Fruit fly (Drosophila melanogaster) whole organism, wandering third instar larva: Measurements from ENCODE around the gene Ror.

ENCODE experiments used
- Abd-B ChIP-seq: fragments of >200 bp; optimal IDR thresholded peaks from 2 replicates; lab custom pipeline; 2017; ENCODE audit warnings: missing biosample characterization, missing genetic modification characterization
- CG9705 ChIP-seq: fragments of 200-800 bp; sonication (Bioruptor generic); optimal IDR thresholded peaks from 2 replicates; lab custom pipeline; 2018; ENCODE audit warnings: missing biosample characterization, mild to moderate bottlenecking, missing genetic modification characterization
- Hr78 ChIP-seq: fragments of >200 bp; optimal IDR thresholded peaks from 2 replicates; lab custom pipeline; 2017; ENCODE audit warnings: missing biosample characterization, missing genetic modification characterization
- br ChIP-seq: fragments of 200-800 bp; sonication (Bioruptor generic); optimal IDR thresholded peaks from 2 replicates; lab custom pipeline; 2016; ENCODE audit warnings: missing biosample characterization, missing genetic modification characterization
- fru ChIP-seq: fragments of 200-800 bp; sonication (Bioruptor generic); optimal IDR thresholded peaks from 3 replicates; lab custom pipeline; 2016; ENCODE audit warnings: missing biosample characterization, mild to moderate bottlenecking, missing genetic modification characterization
- h ChIP-seq: fragments of 200-800 bp; sonication (Bioruptor generic); optimal IDR thresholded peaks from 3 replicates; lab custom pipeline; 2016; ENCODE audit warnings: missing biosample characterization, mild to moderate bottlenecking, missing genetic modification characterization
- pan ChIP-seq: fragments of >200 bp; optimal IDR thresholded peaks from 2 replicates; lab custom pipeline; 2017

DNA sequence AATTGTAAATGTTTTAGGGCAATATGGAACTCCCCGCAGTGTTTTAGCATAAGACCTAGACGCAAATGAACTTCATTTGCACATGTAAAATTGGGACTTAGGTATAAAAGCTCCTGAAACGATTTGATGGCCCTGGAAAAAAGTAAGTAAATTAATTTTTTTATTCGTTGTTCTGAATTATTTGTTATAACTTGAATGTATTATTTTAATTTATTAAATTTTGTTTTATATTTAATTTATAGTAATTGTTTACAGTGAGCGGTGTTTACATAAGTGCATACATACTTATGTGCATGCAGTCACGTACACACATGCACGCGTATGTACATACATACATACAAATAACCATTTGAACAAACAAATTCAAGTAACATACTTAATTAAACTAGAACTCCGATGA is 24.8 kb downstream of the Ror start:
- TF ChIP-seq CG9705 (GFP tag; lab: Kevin White, UChicago): no peak
- TF ChIP-seq Hr78 (GFP tag; lab: Kevin White, UChicago): no peak
- TF ChIP-seq fru (GFP tag; lab: Kevin White, UChicago): no peak
- TF ChIP-seq br (GFP tag; lab: Kevin White, UChicago): no peak
- TF ChIP-seq pan (lab: Kevin White, UChicago): no peak
- TF ChIP-seq h (GFP tag; lab: Kevin White, UChicago): no peak
- TF ChIP-seq Abd-B (GFP tag; lab: Kevin White, UChicago): no peak
